Worm (Caenorhabditis elegans) whole organism, early embryonic: ENCODE measurements around the gene pus-1.

Experiments
- B0310.2 ChIP-seq: sonication (generic microtip); optimal IDR thresholded peaks from 2 replicates; lab custom pipeline; 2016; ENCODE audit warnings: mild to moderate bottlenecking, missing genetic modification characterization, missing compliant biosample characterization
- F13C5.2 ChIP-seq: sonication (generic microtip); optimal IDR thresholded peaks from 2 replicates; lab custom pipeline; 2017; ENCODE audit warnings: mild to moderate bottlenecking, missing genetic modification characterization, inconsistent platforms, missing compliant biosample characterization
- aly-1 ChIP-seq: sonication (generic microtip); optimal IDR thresholded peaks from 2 replicates; lab custom pipeline; 2016; ENCODE audit warnings: missing genetic modification characterization, missing compliant biosample characterization
- ama-1 ChIP-seq: fragments of 150-350 bp; optimal IDR thresholded peaks from 2 replicates; lab custom pipeline; 2014
- ceh-13 ChIP-seq: fragments of 200-800 bp; sonication (Bioruptor generic); optimal IDR thresholded peaks from 2 replicates; lab custom pipeline; 2018; ENCODE audit warnings: mild to moderate bottlenecking, missing genetic modification characterization, missing compliant biosample characterization
- ets-7 ChIP-seq: sonication (generic microtip); optimal IDR thresholded peaks from 2 replicates; lab custom pipeline; 2016; ENCODE audit warnings: missing genotype, missing genetic modification characterization, missing compliant biosample characterization
- hmbx-1 ChIP-seq: sonication (generic microtip); optimal IDR thresholded peaks from 2 replicates; lab custom pipeline; 2016; ENCODE audit warnings: mild to moderate bottlenecking, missing genetic modification characterization, missing compliant biosample characterization
- hmg-4 ChIP-seq: fragments of 200-800 bp; sonication (Bioruptor generic); optimal IDR thresholded peaks from 2 replicates; lab custom pipeline; 2018; ENCODE audit warnings: mild to moderate bottlenecking, missing genetic modification characterization, missing compliant biosample characterization
- pes-1 ChIP-seq: fragments of 200-800 bp; sonication (Bioruptor generic); IDR thresholded peaks from 2 replicates; pipeline ENCODE4 v1.3.6; 2022; ENCODE audit warnings: missing genetic modification reagents, missing genetic modification characterization, missing compliant biosample characterization
- scrt-1 ChIP-seq: fragments of 200-800 bp; sonication (Bioruptor generic); IDR thresholded peaks from 2 replicates; pipeline ENCODE4 v1.3.6; 2022; ENCODE audit warnings: missing genetic modification characterization, missing compliant biosample characterization
- sea-1 ChIP-seq: fragments of 200-800 bp; sonication (Bioruptor generic); conservative IDR thresholded peaks from 2 replicates; pipeline ENCODE4 v1.3.6; 2022; ENCODE audit warnings: missing genetic modification characterization, missing compliant biosample characterization
- tbx-11 ChIP-seq: fragments of 200-800 bp; sonication (Bioruptor generic); IDR thresholded peaks from 2 replicates; pipeline ENCODE4 v1.3.6; 2022; ENCODE audit warnings: missing genetic modification characterization, missing compliant biosample characterization
- tbx-37 ChIP-seq: fragments of 200-800 bp; sonication (Bioruptor generic); conservative IDR thresholded peaks from 2 replicates; pipeline ENCODE4 v1.3.6; 2022; ENCODE audit warnings: missing genetic modification reagents, missing genetic modification characterization, missing compliant biosample characterization
- tra-4 ChIP-seq: sonication (generic microtip); optimal IDR thresholded peaks from 2 replicates; lab custom pipeline; 2017; ENCODE audit warnings: missing genetic modification characterization, missing compliant biosample characterization

DNA sequence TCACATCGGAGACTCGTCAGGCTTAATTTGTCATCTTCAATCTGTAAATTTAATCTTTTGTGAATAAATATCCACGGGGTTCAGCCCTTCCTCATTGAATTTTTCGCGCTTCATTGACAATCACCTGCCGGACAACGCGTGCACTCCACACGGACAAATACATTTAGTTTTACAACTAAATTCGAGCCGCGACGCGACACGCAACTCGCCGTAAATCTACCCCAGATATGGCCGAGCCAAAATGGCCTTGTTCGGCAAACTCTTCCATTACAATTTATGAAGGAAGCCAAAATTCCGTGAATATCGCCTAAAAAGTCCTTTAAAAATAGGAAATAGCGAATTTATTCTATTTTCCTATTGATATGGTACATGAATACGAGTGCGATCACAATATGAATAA, 50.0 kb downstream of the pus-1 start:
- TF ChIP-seq hmbx-1 (tag; lab: Kevin White, UChicago), result no peak
- no peak for TF ChIP-seq ama-1 (lab: Kevin White, UChicago)
- no peak for TF ChIP-seq ceh-13 (GFP tag; lab: Kevin White, UChicago)
- no peak for TF ChIP-seq F13C5.2 (tag; lab: Kevin White, UChicago)
- TF ChIP-seq ets-7 (tag; lab: Kevin White, UChicago), result no peak
- no peak for TF ChIP-seq tra-4 (tag; lab: Kevin White, UChicago)
- TF ChIP-seq pes-1 (GFP tag; lab: Robert Waterston, UW), result no peak
- TF ChIP-seq scrt-1 (GFP tag; lab: Robert Waterston, UW), result no peak
- TF ChIP-seq tbx-37 (GFP tag; lab: Robert Waterston, UW), result no peak
- TF ChIP-seq sea-1, result no peak
- no peak for TF ChIP-seq hmg-4 (GFP tag; lab: Kevin White, UChicago)
- TF ChIP-seq aly-1, result no peak
- no peak for TF ChIP-seq B0310.2 (tag; lab: Kevin White, UChicago)
- TF ChIP-seq tbx-11 (GFP tag; lab: Robert Waterston, UW), result no peak
